Fruit fly (Drosophila melanogaster): ENCODE data around the gene CG31776.

dm6 chr2L:3444789-3445188 is 25.2 kb upstream of the CG31776 start:
- no peak for TF ChIP-seq Myc (optimal IDR thresholded peaks at IDR 0.05)
- no peak for TF ChIP-seq Hr78 (GFP tag; optimal IDR thresholded peaks at IDR 0.05)
- no peak for TF ChIP-seq usp (GFP tag; optimal IDR thresholded peaks at IDR 0.05)
